Worm (Caenorhabditis elegans) whole organism, early embryonic: ENCODE measurements around the gene hpo-28.

Source experiments
- B0310.2 ChIP-seq: sonication (generic microtip); optimal IDR thresholded peaks from 2 replicates; lab custom pipeline; 2016; ENCODE audit warnings: mild to moderate bottlenecking, missing genetic modification characterization, missing compliant biosample characterization
- F13C5.2 ChIP-seq: sonication (generic microtip); optimal IDR thresholded peaks from 2 replicates; lab custom pipeline; 2017; ENCODE audit warnings: mild to moderate bottlenecking, missing genetic modification characterization, inconsistent platforms, missing compliant biosample characterization
- aly-1 ChIP-seq: sonication (generic microtip); optimal IDR thresholded peaks from 2 replicates; lab custom pipeline; 2016; ENCODE audit warnings: missing genetic modification characterization, missing compliant biosample characterization
- ama-1 ChIP-seq: fragments of 150-350 bp; optimal IDR thresholded peaks from 2 replicates; lab custom pipeline; 2014
- ceh-13 ChIP-seq: fragments of 200-800 bp; sonication (Bioruptor generic); optimal IDR thresholded peaks from 2 replicates; lab custom pipeline; 2018; ENCODE audit warnings: mild to moderate bottlenecking, missing genetic modification characterization, missing compliant biosample characterization
- ceh-36 ChIP-seq: sonication (generic microtip); optimal IDR thresholded peaks from 2 replicates; lab custom pipeline; 2016; ENCODE audit warnings: missing genetic modification characterization, inconsistent platforms, missing compliant biosample characterization
- ets-7 ChIP-seq: sonication (generic microtip); optimal IDR thresholded peaks from 2 replicates; lab custom pipeline; 2016; ENCODE audit warnings: missing genotype, missing genetic modification characterization, missing compliant biosample characterization
- flt-1 ChIP-seq: fragments of 200-800 bp; sonication (Bioruptor generic); IDR thresholded peaks from 2 replicates; pipeline ENCODE4 v1.3.6; 2022; ENCODE audit warnings: missing genetic modification characterization, missing compliant biosample characterization
- hmbx-1 ChIP-seq: sonication (generic microtip); optimal IDR thresholded peaks from 2 replicates; lab custom pipeline; 2016; ENCODE audit warnings: mild to moderate bottlenecking, missing genetic modification characterization, missing compliant biosample characterization
- hmg-4 ChIP-seq: fragments of 200-800 bp; sonication (Bioruptor generic); optimal IDR thresholded peaks from 2 replicates; lab custom pipeline; 2018; ENCODE audit warnings: mild to moderate bottlenecking, missing genetic modification characterization, missing compliant biosample characterization
- hnd-1 ChIP-seq: sonication (generic microtip); optimal IDR thresholded peaks from 2 replicates; lab custom pipeline; 2016; ENCODE audit warnings: missing genetic modification characterization, missing compliant biosample characterization
- pes-1 ChIP-seq: fragments of 200-800 bp; sonication (Bioruptor generic); IDR thresholded peaks from 2 replicates; pipeline ENCODE4 v1.3.6; 2022; ENCODE audit warnings: missing genetic modification reagents, missing genetic modification characterization, missing compliant biosample characterization
- scrt-1 ChIP-seq: fragments of 200-800 bp; sonication (Bioruptor generic); IDR thresholded peaks from 2 replicates; pipeline ENCODE4 v1.3.6; 2022; ENCODE audit warnings: missing genetic modification characterization, missing compliant biosample characterization
- sea-1 ChIP-seq: fragments of 200-800 bp; sonication (Bioruptor generic); conservative IDR thresholded peaks from 2 replicates; pipeline ENCODE4 v1.3.6; 2022; ENCODE audit warnings: missing genetic modification characterization, missing compliant biosample characterization
- tbx-11 ChIP-seq: fragments of 200-800 bp; sonication (Bioruptor generic); IDR thresholded peaks from 2 replicates; pipeline ENCODE4 v1.3.6; 2022; ENCODE audit warnings: missing genetic modification characterization, missing compliant biosample characterization
- tbx-37 ChIP-seq: fragments of 200-800 bp; sonication (Bioruptor generic); conservative IDR thresholded peaks from 2 replicates; pipeline ENCODE4 v1.3.6; 2022; ENCODE audit warnings: missing genetic modification reagents, missing genetic modification characterization, missing compliant biosample characterization
- tra-4 ChIP-seq: sonication (generic microtip); optimal IDR thresholded peaks from 2 replicates; lab custom pipeline; 2017; ENCODE audit warnings: missing genetic modification characterization, missing compliant biosample characterization

Gene hpo-28

DNA sequence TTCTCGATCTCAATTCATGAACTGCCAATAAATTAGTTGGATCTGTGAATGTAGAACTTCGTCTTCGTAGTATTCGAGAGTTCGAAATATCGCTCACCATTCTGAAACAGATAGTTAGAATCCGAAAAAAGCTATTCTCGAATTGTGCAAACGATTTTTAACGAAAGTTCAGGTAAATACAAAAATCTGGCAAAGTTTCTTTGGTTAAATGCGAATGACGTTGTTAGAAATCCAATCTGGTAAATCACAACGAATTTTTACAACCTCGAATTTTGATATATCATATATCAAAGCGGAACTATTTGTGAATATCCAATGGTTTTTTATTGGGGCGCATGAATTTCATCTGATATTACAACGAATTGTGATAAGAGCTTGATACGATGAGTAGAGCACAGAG is at the start of gene hpo-28:
TSS of gene hpo-28 (minus strand) at position 101 of the 400 bp plus-strand sequence.
- TF ChIP-seq pes-1 (GFP tag; lab: Robert Waterston, UW) (no peak), hnd-1 (tag; lab: Kevin White, UChicago) (no peak), ceh-13 (GFP tag; lab: Kevin White, UChicago) (no peak), ets-7 (tag; lab: Kevin White, UChicago) (no peak), B0310.2 (tag; lab: Kevin White, UChicago) (no peak), F13C5.2 (tag; lab: Kevin White, UChicago) (no peak), tra-4 (tag; lab: Kevin White, UChicago) (no peak), ama-1 (lab: Kevin White, UChicago) (no peak), tbx-11 (GFP tag; lab: Robert Waterston, UW) (no peak), tbx-37 (GFP tag; lab: Robert Waterston, UW) (no peak), aly-1 (tag; lab: Kevin White, UChicago) (no peak), hmbx-1 (no peak), flt-1 (no peak), hmg-4 (GFP tag; lab: Kevin White, UChicago) (no peak), sea-1 (GFP tag; lab: Robert Waterston, UW) (no peak), ceh-36 (tag; lab: Kevin White, UChicago) (no peak), scrt-1 (GFP tag; lab: Robert Waterston, UW) (no peak)

DNA sequence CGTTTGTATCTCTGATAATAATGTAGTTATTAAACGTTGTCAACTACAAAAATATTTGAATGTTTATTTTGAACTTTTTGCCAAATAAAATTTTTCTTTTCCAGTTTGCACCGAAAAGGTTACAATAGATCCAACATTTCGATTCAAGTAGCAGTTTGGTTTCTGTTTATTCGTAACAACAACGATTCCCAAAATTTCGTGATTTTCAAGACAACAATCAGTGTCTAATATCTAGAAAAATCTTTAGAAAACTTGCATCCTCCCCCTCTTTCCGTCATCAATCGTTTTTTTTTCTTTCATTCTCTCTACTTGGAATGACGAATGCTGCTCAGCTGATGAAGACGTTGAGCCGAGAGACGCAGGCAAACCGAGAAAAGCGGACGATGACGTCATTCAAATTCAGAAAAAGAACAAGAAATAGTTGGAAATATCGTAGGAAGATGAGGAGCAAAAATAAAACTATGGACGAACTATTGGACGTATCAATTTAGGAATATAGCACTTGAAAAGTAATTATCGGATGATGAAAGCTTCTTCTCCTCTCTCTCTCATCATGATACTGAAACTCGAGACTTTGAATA is 49.5 kb upstream of the hpo-28 start:
- TF ChIP-seq ceh-36 (tag; lab: Kevin White, UChicago), result no peak
- no peak for TF ChIP-seq F13C5.2 (tag; lab: Kevin White, UChicago)
- no peak for TF ChIP-seq B0310.2 (tag; lab: Kevin White, UChicago)
- no peak for TF ChIP-seq pes-1 (GFP tag; lab: Robert Waterston, UW)
- TF ChIP-seq ama-1 (lab: Kevin White, UChicago), result no peak
- TF ChIP-seq ceh-13 (GFP tag; lab: Kevin White, UChicago), result no peak
- no peak for TF ChIP-seq tbx-37 (GFP tag; lab: Robert Waterston, UW)
- no peak for TF ChIP-seq ets-7 (tag; lab: Kevin White, UChicago)
- TF ChIP-seq scrt-1 (GFP tag; lab: Robert Waterston, UW), result no peak
- no peak for TF ChIP-seq hmbx-1
- TF ChIP-seq aly-1 (tag; lab: Kevin White, UChicago), result no peak
- TF ChIP-seq flt-1, result no peak
- TF ChIP-seq hnd-1 (tag; lab: Kevin White, UChicago), result no peak
- TF ChIP-seq tbx-11 (GFP tag; lab: Robert Waterston, UW), result no peak
- no peak for TF ChIP-seq hmg-4 (GFP tag; lab: Kevin White, UChicago)
- TF ChIP-seq tra-4 (tag; lab: Kevin White, UChicago), result no peak
- TF ChIP-seq sea-1 (GFP tag; lab: Robert Waterston, UW), result no peak

- TF ChIP-seq tra-4 (tag; lab: Kevin White, UChicago) (no peak), sea-1 (GFP tag; lab: Robert Waterston, UW) (no peak), flt-1 (no peak), ets-7 (tag; lab: Kevin White, UChicago) (no peak), F13C5.2 (tag; lab: Kevin White, UChicago) (no peak), tbx-37 (GFP tag; lab: Robert Waterston, UW) (no peak)
Observed at ce11 chrIII:5757492-5758045, 48.4 kb upstream of the hpo-28 start.

ce11 chrIII:5755204-5755603 is 46.1 kb upstream of the hpo-28 start, which contains the start of gene ida-1:
TSS of gene ida-1 (plus strand) at chrIII:5755539.
- TF ChIP-seq tbx-11 (GFP tag; lab: Robert Waterston, UW), result no peak
- TF ChIP-seq tra-4 (tag; lab: Kevin White, UChicago), result no peak
- TF ChIP-seq hnd-1 (tag; lab: Kevin White, UChicago), result no peak
- no peak for TF ChIP-seq ceh-13 (GFP tag; lab: Kevin White, UChicago)
- no peak for TF ChIP-seq ets-7 (tag; lab: Kevin White, UChicago)
- TF ChIP-seq sea-1 (GFP tag; lab: Robert Waterston, UW), result no peak
- TF ChIP-seq aly-1 (tag; lab: Kevin White, UChicago), result no peak
- TF ChIP-seq ama-1 (lab: Kevin White, UChicago), result no peak
- TF ChIP-seq F13C5.2 (tag; lab: Kevin White, UChicago), result no peak
- TF ChIP-seq ceh-36 (tag; lab: Kevin White, UChicago), result no peak
- TF ChIP-seq pes-1 (GFP tag; lab: Robert Waterston, UW), result no peak
- no peak for TF ChIP-seq B0310.2 (tag; lab: Kevin White, UChicago)
- no peak for TF ChIP-seq hmg-4 (GFP tag; lab: Kevin White, UChicago)
- TF ChIP-seq flt-1, result no peak
- TF ChIP-seq tbx-37 (GFP tag; lab: Robert Waterston, UW), result no peak

ce11 chrIII:5750503-5750902 is 41.4 kb upstream of the hpo-28 start:
- TF ChIP-seq ceh-36 (tag; lab: Kevin White, UChicago) (no peak), ets-7 (tag; lab: Kevin White, UChicago) (no peak), F13C5.2 (tag; lab: Kevin White, UChicago) (no peak), ama-1 (lab: Kevin White, UChicago) (no peak), tbx-11 (GFP tag; lab: Robert Waterston, UW) (no peak), tra-4 (tag; lab: Kevin White, UChicago) (no peak)

ce11 chrIII:5748360-5748759 is 39.2 kb upstream of the hpo-28 start:
- TF ChIP-seq hmg-4 (GFP tag; lab: Kevin White, UChicago) (no peak), ceh-36 (tag; lab: Kevin White, UChicago) (no peak), tbx-37 (GFP tag; lab: Robert Waterston, UW) (no peak), tra-4 (tag; lab: Kevin White, UChicago) (no peak), aly-1 (tag; lab: Kevin White, UChicago) (no peak), scrt-1 (GFP tag; lab: Robert Waterston, UW) (no peak), hmbx-1 (no peak)
